Fruit fly (Drosophila melanogaster) whole organism, adult: ENCODE results near the gene Sec5.

Source experiments
- CG11617 ChIP-seq: fragments of 200-800 bp; sonication (Bioruptor generic); optimal IDR thresholded peaks from 2 replicates; lab custom pipeline; 2017; ENCODE audit warnings: mild to moderate bottlenecking, missing biosample characterization, missing genetic modification reagents, missing genetic modification characterization
- CG12768 ChIP-seq: fragments of 200-800 bp; sonication (Bioruptor generic); optimal IDR thresholded peaks from 2 replicates; lab custom pipeline; 2017; ENCODE audit warnings: missing biosample characterization, missing genetic modification characterization, mild to moderate bottlenecking, moderate library complexity, missing genetic modification reagents
- CG14711 ChIP-seq: fragments of 200-800 bp; sonication (Bioruptor generic); optimal IDR thresholded peaks from 2 replicates; lab custom pipeline; 2018; ENCODE audit warnings: missing biosample characterization, mild to moderate bottlenecking, missing genetic modification characterization, moderate library complexity
- CG1620 ChIP-seq: fragments of 200-800 bp; sonication (Bioruptor generic); optimal IDR thresholded peaks from 2 replicates; lab custom pipeline; 2016; ENCODE audit warnings: missing biosample characterization, missing genetic modification characterization
- CG33017 ChIP-seq: fragments of 200-800 bp; sonication (Bioruptor generic); optimal IDR thresholded peaks from 2 replicates; lab custom pipeline; 2018; ENCODE audit warnings: missing biosample characterization, mild to moderate bottlenecking, missing genetic modification characterization, moderate library complexity
- CG5204 ChIP-seq: fragments of 200-800 bp; sonication (Bioruptor generic); optimal IDR thresholded peaks from 2 replicates; lab custom pipeline; 2016; ENCODE audit warnings: missing biosample characterization, missing genetic modification characterization
- CG7045 ChIP-seq: fragments of 200-800 bp; sonication (Bioruptor generic); optimal IDR thresholded peaks from 2 replicates; lab custom pipeline; 2017; ENCODE audit warnings: missing biosample characterization, mild to moderate bottlenecking, missing genetic modification characterization
- CG7101 ChIP-seq: fragments of 200-800 bp; sonication (Bioruptor generic); optimal IDR thresholded peaks from 2 replicates; lab custom pipeline; 2018; ENCODE audit warnings: missing biosample characterization, mild to moderate bottlenecking, missing genetic modification characterization, moderate library complexity
- Clk ChIP-seq: fragments of 200-800 bp; sonication (Bioruptor generic); optimal IDR thresholded peaks from 2 replicates; lab custom pipeline; 2017; ENCODE audit warnings: missing biosample characterization, missing genetic modification characterization
- Crg-1 ChIP-seq: fragments of 200-800 bp; sonication (Bioruptor generic); optimal IDR thresholded peaks from 2 replicates; lab custom pipeline; 2016; ENCODE audit warnings: missing biosample characterization, missing genetic modification characterization
- Hr96 ChIP-seq: fragments of 200-800 bp; sonication (Bioruptor generic); optimal IDR thresholded peaks from 2 replicates; lab custom pipeline; 2016; ENCODE audit warnings: missing biosample characterization, missing genetic modification characterization
- Mnt ChIP-seq: fragments of 200-800 bp; sonication (Bioruptor generic); optimal IDR thresholded peaks from 2 replicates; lab custom pipeline; 2016; ENCODE audit warnings: missing biosample characterization, mild to moderate bottlenecking, missing genetic modification characterization
- bab1 ChIP-seq: fragments of 200-800 bp; sonication (Bioruptor generic); optimal IDR thresholded peaks from 3 replicates; lab custom pipeline; 2019; ENCODE audit warnings: missing biosample characterization, mild to moderate bottlenecking, missing genetic modification characterization, moderate library complexity
- cic ChIP-seq: fragments of 200-800 bp; sonication (Bioruptor generic); optimal IDR thresholded peaks from 2 replicates; lab custom pipeline; 2017; ENCODE audit warnings: missing biosample characterization, mild to moderate bottlenecking, missing genetic modification characterization, moderate library complexity
- cnc ChIP-seq, 2 experiments: fragments of >200 bp; optimal IDR thresholded peaks; 2 replicates each; lab custom pipeline; 2017
- kay ChIP-seq: fragments of 200-800 bp; sonication (Bioruptor generic); peaks from one replicate; lab custom pipeline; 2016; ENCODE audit warnings: missing biosample characterization, missing genetic modification characterization, borderline replicate concordance
- ovo ChIP-seq: fragments of 200-800 bp; sonication (Bioruptor generic); optimal IDR thresholded peaks from 2 replicates; lab custom pipeline; 2016; ENCODE audit warnings: missing biosample characterization, missing genetic modification characterization
- pad ChIP-seq: fragments of 200-800 bp; sonication (Bioruptor generic); optimal IDR thresholded peaks from 3 replicates; lab custom pipeline; 2017; ENCODE audit warnings: missing biosample characterization, missing genetic modification characterization, mild to moderate bottlenecking, moderate library complexity, missing genetic modification reagents
- tj ChIP-seq: fragments of 200-800 bp; sonication (Bioruptor generic); optimal IDR thresholded peaks from 3 replicates; lab custom pipeline; 2017; ENCODE audit warnings: missing biosample characterization, mild to moderate bottlenecking, missing genetic modification characterization, moderate library complexity
- toe ChIP-seq: fragments of 200-800 bp; sonication (Bioruptor generic); optimal IDR thresholded peaks from 2 replicates; lab custom pipeline; 2016; ENCODE audit warnings: missing biosample characterization, missing genetic modification characterization

Sec5 gene

DNA sequence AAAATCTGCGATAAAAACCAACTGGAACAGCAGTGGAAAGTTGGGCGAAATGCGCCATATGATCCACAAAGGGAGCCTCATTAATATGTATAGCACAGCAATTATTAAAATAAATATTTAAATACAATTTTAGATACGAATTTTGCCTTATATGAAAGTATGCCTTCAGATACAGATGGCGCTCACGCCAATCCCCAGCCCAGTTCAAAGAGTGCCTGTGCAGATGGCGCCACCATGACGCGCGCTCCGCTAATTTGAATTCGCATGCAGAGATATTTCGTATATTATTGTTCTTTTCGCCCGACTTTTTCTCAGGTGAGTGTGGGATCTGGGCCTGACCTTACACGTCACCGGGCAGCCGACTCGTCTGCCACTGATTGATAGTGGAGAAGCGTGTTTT, 15.1 kb downstream of the Sec5 start, which contains the start of gene Pgant4:
Gene Pgant4, plus strand, starts transcription at position 362 of the 400 bp plus-strand sequence.
- TF ChIP-seq bab1 (no peak), pad (peak; percentile 1), CG7101 (tag; lab: Kevin White, UChicago) (peak; percentile 44), CG1620 (GFP tag; lab: Kevin White, UChicago) (peak; percentile 73), Hr96 (peak; percentile 49), Mnt (GFP tag; lab: Kevin White, UChicago) (peak; percentile 33)

DNA sequence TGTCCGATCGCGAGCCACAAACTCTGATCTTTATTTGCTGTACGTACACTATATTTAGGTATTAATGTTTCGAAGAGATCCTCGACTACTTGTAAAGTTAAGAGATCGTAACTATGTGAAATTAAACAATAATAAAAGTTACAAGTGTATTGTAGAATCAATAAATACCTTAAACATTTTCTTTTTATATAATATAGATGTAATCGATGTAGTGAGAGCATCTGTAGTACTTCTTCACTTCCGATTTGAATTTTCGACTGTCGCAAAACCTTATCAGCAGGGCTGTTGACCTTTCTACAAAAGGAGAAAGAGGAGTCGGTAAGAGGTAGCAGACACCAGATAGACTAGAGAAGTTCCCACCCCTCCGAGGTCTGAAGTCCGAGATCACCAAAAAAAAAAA, 18.1 kb downstream of the Sec5 start:
- TF ChIP-seq Mnt (GFP tag; lab: Kevin White, UChicago) (no peak), CG14711 (tag; lab: Kevin White, UChicago) (no peak), pad (no peak), CG12768 (GFP tag; lab: Kevin White, UChicago) (no peak), cnc (optimal IDR thresholded peaks at IDR 0.05; lab: Kevin White, UChicago) (no peak), bab1 (no peak), toe (GFP tag; lab: Kevin White, UChicago) (no peak), kay (GFP tag; lab: Kevin White, UChicago) (no peak), Crg-1 (GFP tag; lab: Kevin White, UChicago) (no peak), ovo (GFP tag; lab: Kevin White, UChicago) (no peak), CG1620 (GFP tag; lab: Kevin White, UChicago) (no peak), CG7045 (GFP tag; lab: Kevin White, UChicago) (no peak), Clk (no peak), cic (GFP tag; lab: Kevin White, UChicago) (no peak), CG5204 (GFP tag; lab: Kevin White, UChicago) (no peak)

DNA sequence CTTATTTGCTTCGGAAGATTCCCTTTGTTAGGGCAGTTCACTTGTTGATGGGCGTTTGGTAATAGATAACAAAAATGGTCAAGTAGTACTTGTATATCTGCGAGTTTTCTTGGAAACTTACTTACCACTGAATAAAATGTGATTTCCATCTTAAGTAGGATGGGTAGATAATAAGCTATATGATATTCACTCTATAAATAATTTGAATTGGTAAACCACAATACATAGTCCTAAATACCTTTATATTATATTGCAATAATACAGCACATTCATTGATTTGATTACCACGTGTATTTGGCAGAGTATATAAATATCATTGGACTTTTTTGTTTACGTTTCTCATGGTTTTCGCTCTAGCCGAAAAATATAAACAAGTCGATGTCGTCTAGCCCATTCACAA, 18.8 kb downstream of the Sec5 start:
- TF ChIP-seq kay (GFP tag; lab: Kevin White, UChicago) (no peak), CG5204 (GFP tag; lab: Kevin White, UChicago) (no peak)

DNA sequence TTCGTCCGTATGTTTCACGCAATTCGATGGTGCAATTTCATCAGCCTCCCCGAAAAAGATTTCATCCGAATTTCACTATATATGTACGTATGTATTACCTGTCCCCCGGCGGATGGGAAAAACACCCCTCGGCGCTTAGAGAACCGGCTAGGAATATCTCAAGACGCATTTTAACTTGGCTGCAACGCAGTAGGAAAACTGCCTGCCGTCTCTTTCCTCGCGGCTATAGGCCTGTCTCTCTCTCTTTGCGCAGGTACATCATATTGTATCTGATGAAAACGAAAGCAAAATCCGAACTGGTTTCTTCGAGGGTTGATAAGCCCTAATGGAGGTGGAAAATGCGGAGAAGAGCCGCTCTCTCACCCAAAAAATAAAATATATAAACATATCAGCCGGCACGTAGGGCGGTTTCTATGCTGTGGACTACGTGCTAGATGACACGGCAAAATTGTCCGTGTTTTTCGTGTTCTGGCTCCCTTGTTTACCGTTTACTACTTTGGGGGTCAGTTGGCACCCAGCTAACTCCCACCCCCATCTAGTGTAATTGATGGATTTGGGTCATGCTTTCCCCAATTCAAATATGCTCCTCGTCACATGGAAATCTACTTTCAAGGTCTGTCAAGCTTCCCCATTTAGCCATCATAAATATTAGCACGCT, 19.4 kb downstream of the Sec5 start:
- TF ChIP-seq cic (GFP tag; lab: Kevin White, UChicago) (no peak), Mnt (GFP tag; lab: Kevin White, UChicago) (peak; percentile 19), ovo (GFP tag; lab: Kevin White, UChicago) (no peak), cnc (optimal IDR thresholded peaks at IDR 0.05; lab: Kevin White, UChicago) (peak; percentile 64 to 78), Hr96 (no peak), tj (GFP tag; lab: Kevin White, UChicago) (no peak), CG11617 (GFP tag; lab: Kevin White, UChicago) (no peak), CG1620 (GFP tag; lab: Kevin White, UChicago) (no peak)

DNA sequence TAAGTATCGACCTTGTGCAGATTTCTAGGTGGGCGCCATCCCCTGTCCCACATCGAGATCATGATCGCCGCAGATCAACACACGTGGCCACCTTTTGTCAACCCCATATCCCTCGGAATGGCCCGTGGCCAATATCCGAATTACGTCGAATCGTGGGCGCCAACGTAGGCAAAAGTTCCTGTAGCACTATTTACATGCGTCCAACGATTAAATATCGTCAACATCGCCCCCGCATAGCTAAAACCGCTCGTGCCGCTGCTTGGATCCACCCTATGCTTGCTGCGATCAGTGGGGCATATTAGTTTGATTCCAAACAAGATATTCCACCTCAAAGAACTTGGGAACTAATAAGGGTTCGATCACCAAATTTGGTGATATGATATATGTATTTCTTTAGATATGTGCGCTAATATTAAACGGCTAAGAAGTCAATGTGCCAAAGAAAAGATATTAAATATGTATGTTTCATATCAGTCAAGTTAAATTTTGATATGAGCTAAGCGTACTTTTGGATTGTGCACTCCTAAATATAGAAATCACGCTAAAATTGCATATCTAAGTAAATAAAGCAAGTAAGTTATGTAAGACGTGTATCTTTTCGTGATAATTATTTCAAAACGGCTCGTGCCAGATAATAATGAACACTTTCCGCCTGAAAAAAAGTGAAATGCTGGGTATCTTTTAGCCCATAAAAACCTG, 20.1 kb downstream of the Sec5 start:
- TF ChIP-seq CG33017 (tag; lab: Kevin White, UChicago) (no peak), pad (no peak), CG5204 (GFP tag; lab: Kevin White, UChicago) (peak; percentile 66), Hr96 (peak; percentile 28), bab1 (peak; percentile 7), cnc (optimal IDR thresholded peaks at IDR 0.05; lab: Kevin White, UChicago) (peak in 1 of 2 experiments; percentile 8), CG7045 (GFP tag; lab: Kevin White, UChicago) (peak; percentile 52), CG11617 (GFP tag; lab: Kevin White, UChicago) (peak; percentile 24)

DNA sequence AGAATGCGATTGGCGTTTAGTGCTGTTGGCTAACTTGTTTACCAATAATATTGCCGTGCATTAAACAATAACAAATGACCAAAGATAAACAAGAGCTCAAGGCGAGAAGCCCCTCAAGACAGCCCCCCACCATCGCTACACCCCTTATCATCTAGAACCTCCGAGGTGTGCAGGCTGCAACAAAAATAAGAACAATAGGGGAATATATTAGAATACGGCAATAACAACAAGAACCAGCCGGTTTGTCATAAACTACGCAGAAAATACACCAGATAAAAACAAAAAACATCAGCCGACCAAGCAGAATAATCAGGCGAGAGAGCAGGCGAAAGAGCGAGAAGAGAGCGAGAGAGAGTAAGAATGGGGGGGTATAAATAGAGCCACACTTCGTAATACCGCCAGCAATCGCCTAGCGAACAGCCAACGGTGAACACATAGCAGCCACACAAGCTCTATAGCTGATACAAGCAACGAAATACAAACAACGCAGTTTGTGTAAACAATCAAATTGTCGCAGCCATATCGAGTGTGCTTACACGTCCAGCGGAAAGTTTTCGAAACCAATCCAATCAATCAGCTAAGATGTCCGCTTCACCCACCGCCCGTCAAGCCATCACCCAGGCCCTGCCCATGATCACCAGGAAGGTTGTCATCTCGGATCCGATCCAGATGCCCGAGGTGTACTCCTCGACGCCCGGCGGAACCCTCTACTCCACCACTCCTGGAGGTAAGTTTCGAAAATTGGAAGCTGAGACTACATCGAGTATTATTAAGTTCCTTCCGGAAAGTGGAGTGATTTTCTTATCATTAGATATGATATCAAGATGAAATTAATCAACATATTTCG, 21.2 kb downstream of the Sec5 start, which contains the start of gene Thor:
Gene Thor, plus strand, starts transcription at position 401 of the 847 bp plus-strand sequence.
- peak; percentile 68 for TF ChIP-seq CG7101 (tag; lab: Kevin White, UChicago)
- TF ChIP-seq toe (GFP tag; lab: Kevin White, UChicago), result peak; percentile 57
- TF ChIP-seq bab1, result peak; percentile 73
- peak in 1 of 2 experiments; percentile 55 for TF ChIP-seq cnc (optimal IDR thresholded peaks at IDR 0.05; lab: Kevin White, UChicago)
- peak; percentile 59 for TF ChIP-seq CG5204 (GFP tag; lab: Kevin White, UChicago)
- TF ChIP-seq cic (GFP tag; lab: Kevin White, UChicago), result peak; percentile 96
- TF ChIP-seq CG7045 (GFP tag; lab: Kevin White, UChicago), result peak; percentile 81
- TF ChIP-seq CG12768 (GFP tag; lab: Kevin White, UChicago), result peak; percentile 87
- peak; percentile 82 for TF ChIP-seq ovo (GFP tag; lab: Kevin White, UChicago)
- peak; percentile 87 for TF ChIP-seq pad
- TF ChIP-seq CG14711 (tag; lab: Kevin White, UChicago), result peak; percentile 37
- peak; percentile 65 for TF ChIP-seq CG1620 (GFP tag; lab: Kevin White, UChicago)
- TF ChIP-seq CG11617 (GFP tag; lab: Kevin White, UChicago), result peak; percentile 75
- peak; percentile 84 for TF ChIP-seq CG33017 (tag; lab: Kevin White, UChicago)
- peak; percentile 83 for TF ChIP-seq tj (GFP tag; lab: Kevin White, UChicago)
- TF ChIP-seq Crg-1 (GFP tag; lab: Kevin White, UChicago), result peak; percentile 83
- peak; percentile 82 for TF ChIP-seq Hr96
- TF ChIP-seq Mnt (GFP tag; lab: Kevin White, UChicago), result peak; percentile 87
- TF ChIP-seq Clk, result peak; percentile 79
- peak; percentile 99 for TF ChIP-seq kay (GFP tag; lab: Kevin White, UChicago)
